Worm (Caenorhabditis elegans): ENCODE results near the gene C45B11.2.

The C45B11.2 gene

ce11 chrV:11053827-11054226, 11.3 kb downstream of the C45B11.2 start, which contains the start of gene T04C12.7:
Gene T04C12.7, plus strand, starts transcription at chrV:11054127.
- TF ChIP-seq ceh-27 (GFP tag; optimal IDR thresholded peaks at IDR 0.05), result no peak

- TF ChIP-seq attf-3 (GFP tag; conservative IDR thresholded peaks at IDR 0.05) (no peak), ztf-28 (GFP tag; IDR thresholded peaks at IDR 0.05) (no peak)
These were observed 14.0 kb downstream of the C45B11.2 start for ce11 chrV:11056484-11056883.

- no peak for TF ChIP-seq F22D6.2 (tag; optimal IDR thresholded peaks at IDR 0.05)
- TF ChIP-seq lsl-1 (GFP tag; optimal IDR thresholded peaks at IDR 0.05), result no peak
- TF ChIP-seq efl-1 (GFP tag; optimal IDR thresholded peaks at IDR 0.05), result no peak
- TF ChIP-seq repo-1 (tag; optimal IDR thresholded peaks at IDR 0.05), result no peak
- TF ChIP-seq F39B2.1 (GFP tag; IDR thresholded peaks at IDR 0.05), result no peak
- no peak for TF ChIP-seq aptf-3 (GFP tag; IDR thresholded peaks at IDR 0.05)
- no peak for TF ChIP-seq ztf-3 (GFP tag; optimal IDR thresholded peaks at IDR 0.05)
- TF ChIP-seq let-607 (tag; optimal IDR thresholded peaks at IDR 0.05), result no peak
- TF ChIP-seq lin-26 (GFP tag; IDR thresholded peaks at IDR 0.05), result no peak
- no peak for TF ChIP-seq T07F8.4 (tag; optimal IDR thresholded peaks at IDR 0.05)
- no peak for TF ChIP-seq pha-4 (tag; optimal IDR thresholded peaks at IDR 0.05)
- no peak for TF ChIP-seq F23B12.7 (tag; optimal IDR thresholded peaks at IDR 0.05; ENCODE audit: insufficient read depth)
- TF ChIP-seq ztf-6 (GFP tag; IDR thresholded peaks at IDR 0.05), result no peak
- TF ChIP-seq Y56A3A.18 (GFP tag; IDR thresholded peaks at IDR 0.05), result no peak
- no peak for TF ChIP-seq aptf-2 (GFP tag; conservative IDR thresholded peaks at IDR 0.05)
- TF ChIP-seq hsf-1 (GFP tag; IDR thresholded peaks at IDR 0.05), result no peak
These were observed 14.5 kb downstream of the C45B11.2 start, which contains the start of gene srh-75 for ce11 chrV:11057043-11057442. Gene srh-75, minus strand, starts transcription at chrV:11057143.

DNA sequence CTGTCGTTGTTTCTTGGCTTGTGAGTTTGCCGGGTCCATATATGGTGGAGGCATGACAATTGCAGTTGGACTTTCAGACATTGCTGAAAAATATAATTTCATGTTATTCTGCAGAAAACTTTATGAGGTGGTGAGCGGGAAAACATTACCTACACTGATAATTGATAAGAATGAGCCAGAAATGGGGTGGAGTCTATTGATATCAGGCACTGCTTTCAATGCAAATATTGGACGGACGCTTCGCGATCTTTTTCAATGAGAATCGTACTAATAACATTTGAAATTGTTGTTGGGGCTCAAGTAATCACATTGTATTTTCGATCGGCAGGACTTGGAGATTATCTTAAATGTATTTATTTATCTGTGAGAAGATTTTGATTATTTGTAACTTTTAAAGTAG, 16.7 kb downstream of the C45B11.2 start, which contains the start of gene T04C12.1:
TSS of gene T04C12.1 (minus strand) at position 90 of the 400 bp plus-strand sequence.
- TF ChIP-seq ceh-79 (tag; optimal IDR thresholded peaks at IDR 0.05) (no peak), ama-1 (optimal IDR thresholded peaks at IDR 0.05) (peak; percentile 6), ama-1 (GFP tag; optimal IDR thresholded peaks at IDR 0.05) (no peak), ceh-58 (GFP tag; IDR thresholded peaks at IDR 0.05) (no peak)

DNA sequence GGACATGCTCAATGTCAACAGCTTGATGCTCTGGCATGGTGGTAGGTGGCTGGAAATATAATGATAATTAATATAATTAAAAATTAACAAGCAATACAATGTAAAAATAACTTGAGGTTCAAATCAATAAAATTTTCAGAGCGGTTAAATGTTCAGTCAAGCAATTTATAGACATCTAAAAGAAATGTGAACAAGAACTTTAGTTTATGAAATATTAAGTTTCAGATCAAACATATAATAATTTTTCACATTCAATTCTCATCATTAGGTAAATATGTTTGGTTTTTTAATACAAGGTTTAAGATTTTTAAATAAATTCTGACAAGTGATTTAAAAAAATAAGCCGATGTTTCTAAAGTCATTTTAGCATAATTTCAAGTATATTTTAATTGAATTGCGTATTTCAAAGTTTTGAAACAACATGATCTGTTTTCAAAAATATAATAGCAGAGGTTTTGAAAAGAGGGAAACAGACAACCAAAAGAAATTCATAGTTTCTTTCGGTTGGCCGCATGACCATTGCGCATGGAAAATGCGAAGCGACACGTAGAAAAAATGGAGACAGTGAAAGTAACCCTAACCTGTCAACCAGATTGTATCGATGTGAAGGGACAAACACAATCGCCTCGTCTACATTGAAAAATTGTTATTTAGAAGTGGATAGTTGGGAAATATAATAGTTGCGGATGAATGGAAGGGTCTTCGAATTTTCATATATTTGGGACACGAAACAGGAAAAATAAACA, 17.9 kb downstream of the C45B11.2 start, which contains the start of gene T04C12.11:
TSS of gene T04C12.11 (minus strand) at position 51 of the 746 bp plus-strand sequence.
- TF ChIP-seq egl-18 (GFP tag; IDR thresholded peaks at IDR 0.05) (no peak), hmg-1.2 (GFP tag; IDR thresholded peaks at IDR 0.05) (no peak), rpc-1 (optimal IDR thresholded peaks at IDR 0.05) (no peak), rpc-1 (tag; optimal IDR thresholded peaks at IDR 0.05) (no peak)

- TF ChIP-seq nhr-80 (tag; optimal IDR thresholded peaks at IDR 0.05), result no peak
- no peak for TF ChIP-seq ztf-22 (GFP tag; optimal IDR thresholded peaks at IDR 0.05)
- TF ChIP-seq ceh-27 (GFP tag; optimal IDR thresholded peaks at IDR 0.05), result no peak
- no peak for TF ChIP-seq lag-1 (GFP tag; IDR thresholded peaks at IDR 0.05)
- no peak for TF ChIP-seq F39B2.1 (GFP tag; IDR thresholded peaks at IDR 0.05)
- TF ChIP-seq egl-18 (GFP tag; IDR thresholded peaks at IDR 0.05), result no peak
- no peak for TF ChIP-seq B0336.3 (GFP tag; IDR thresholded peaks at IDR 0.05)
- TF ChIP-seq let-607 (tag; optimal IDR thresholded peaks at IDR 0.05), result no peak
- no peak for TF ChIP-seq tbp1 (GFP tag; optimal IDR thresholded peaks at IDR 0.05)
- no peak for TF ChIP-seq F33H1.4 (GFP tag; IDR thresholded peaks at IDR 0.05)
- no peak for TF ChIP-seq F22D6.2 (tag; optimal IDR thresholded peaks at IDR 0.05)
- no peak for TF ChIP-seq snpc-1.3 (tag; optimal IDR thresholded peaks at IDR 0.05; ENCODE audit: insufficient read depth)
- no peak for TF ChIP-seq sea-2 (GFP tag; IDR thresholded peaks at IDR 0.05)
- TF ChIP-seq athp-1 (tag; optimal IDR thresholded peaks at IDR 0.05), result no peak
- TF ChIP-seq egrh-3 (GFP tag; IDR thresholded peaks at IDR 0.05), result no peak
- TF ChIP-seq T07F8.4 (tag; optimal IDR thresholded peaks at IDR 0.05), result no peak
- TF ChIP-seq Y53F4B.3 (GFP tag; IDR thresholded peaks at IDR 0.05), result no peak
These were observed 19.4 kb downstream of the C45B11.2 start for ce11 chrV:11061887-11062286.

Measured in whole organism, young adult.